Fruit fly (Drosophila melanogaster): Measurements from ENCODE around the gene Agpat1.

DNA sequence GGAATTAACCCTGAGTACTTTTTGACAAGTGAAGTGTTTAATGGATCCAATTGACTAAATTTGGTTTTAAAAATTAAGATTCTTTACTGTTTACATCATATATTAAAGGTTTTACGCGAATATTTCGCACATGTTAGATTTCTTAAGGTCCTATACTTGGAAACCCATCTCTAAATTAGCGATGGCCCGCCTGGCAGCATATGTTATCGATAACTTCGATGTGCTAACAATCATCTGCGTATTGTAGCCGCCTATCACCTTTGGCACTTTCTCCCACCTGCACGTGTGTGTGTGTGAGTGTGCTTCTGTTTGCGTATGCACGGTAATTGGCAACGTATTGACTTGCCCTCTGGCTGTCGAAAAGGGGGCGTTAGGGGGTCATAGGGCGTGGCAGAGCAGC lies 56.5 kb downstream of the Agpat1 start:
- TF ChIP-seq CG14655 (GFP tag; optimal IDR thresholded peaks at IDR 0.05) (no peak), Pif1B (GFP tag; optimal IDR thresholded peaks at IDR 0.05) (no peak), fd96Ca (GFP tag; IDR thresholded peaks at IDR 0.05) (no peak), CG9948 (tag; optimal IDR thresholded peaks at IDR 0.05) (no peak), CG32121 (GFP tag; IDR thresholded peaks at IDR 0.05) (no peak), D1 (tag; optimal IDR thresholded peaks at IDR 0.05) (no peak), EcR (GFP tag; optimal IDR thresholded peaks at IDR 0.05) (no peak), CG8301 (tag; optimal IDR thresholded peaks at IDR 0.05) (no peak), CG13204 (GFP tag; optimal IDR thresholded peaks at IDR 0.05) (no peak), CG4496 (GFP tag; IDR thresholded peaks at IDR 0.05) (no peak), Ets98B (GFP tag; IDR thresholded peaks at IDR 0.05) (no peak), CG17806 (tag; optimal IDR thresholded peaks at IDR 0.05) (no peak)
